Fruit fly (Drosophila melanogaster): Measurements from ENCODE around the gene Dnaaf4.

Gene Dnaaf4

DNA sequence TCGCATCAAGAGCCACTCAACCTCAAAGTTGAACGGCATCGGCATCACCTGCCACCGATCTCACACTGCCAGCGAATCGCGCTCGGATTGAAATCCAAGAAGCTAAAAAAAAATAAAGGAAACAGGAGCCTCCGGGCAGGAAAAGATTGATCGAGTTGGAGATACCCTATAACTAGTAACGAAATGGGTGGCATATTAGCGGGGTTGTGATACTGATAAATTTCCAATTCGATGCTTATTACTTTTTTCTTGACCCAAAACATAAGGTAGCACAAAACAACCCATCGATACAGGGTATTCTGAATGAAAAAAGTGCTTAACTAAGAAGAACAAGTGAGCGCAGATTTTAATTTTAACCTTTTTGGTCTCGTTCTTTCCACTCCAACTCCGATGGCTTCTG lies 49.3 kb downstream of the Dnaaf4 start (continued):
- TF ChIP-seq fkh (GFP tag; optimal IDR thresholded peaks at IDR 0.05): no peak
- peak; percentile 46 for TF ChIP-seq CG8632 (GFP tag; optimal IDR thresholded peaks at IDR 0.05)
- TF ChIP-seq Hr4 (GFP tag; optimal IDR thresholded peaks at IDR 0.05): peak; percentile 47
- no peak for TF ChIP-seq Blimp-1 (GFP tag; optimal IDR thresholded peaks at IDR 0.05)
- TF ChIP-seq salr (GFP tag; optimal IDR thresholded peaks at IDR 0.05): peak; percentile 17 to 60
- no peak for TF ChIP-seq Hr38 (GFP tag; optimal IDR thresholded peaks at IDR 0.05)
- peak; percentile 68 to 74 for TF ChIP-seq ss (GFP tag; optimal IDR thresholded peaks at IDR 0.05)
- TF ChIP-seq CG7368 (GFP tag; optimal IDR thresholded peaks at IDR 0.05): no peak
- TF ChIP-seq Smox (GFP tag; optimal IDR thresholded peaks at IDR 0.05): peak; percentile 76
- TF ChIP-seq Eip93F (GFP tag; optimal IDR thresholded peaks at IDR 0.05): peak; percentile 23
- TF ChIP-seq fd59A (GFP tag; optimal IDR thresholded peaks at IDR 0.05): peak; percentile 69
- peak; percentile 82 for TF ChIP-seq Met (GFP tag; optimal IDR thresholded peaks at IDR 0.05)
- TF ChIP-seq CG34406 (GFP tag; optimal IDR thresholded peaks at IDR 0.05): peak; percentile 41
- no peak for TF ChIP-seq Gug (GFP tag; IDR thresholded peaks at IDR 0.05)
- TF ChIP-seq CG6163 (GFP tag; IDR thresholded peaks at IDR 0.05): peak; percentile 81
- TF ChIP-seq vri (GFP tag; optimal IDR thresholded peaks at IDR 0.05): peak; percentile 71
- no peak for TF ChIP-seq CG11294 (GFP tag; IDR thresholded peaks at IDR 0.05)
- TF ChIP-seq Sox15 (GFP tag; optimal IDR thresholded peaks at IDR 0.05): peak; percentile 29
- TF ChIP-seq eg (GFP tag; IDR thresholded peaks at IDR 0.05): 0 out of 3 replicates have a peak, but pooled peaks have one; percentile 27
- TF ChIP-seq esn (GFP tag; optimal IDR thresholded peaks at IDR 0.05): peak; percentile 82
- TF ChIP-seq CG4318 (GFP tag; optimal IDR thresholded peaks at IDR 0.05): no peak
- no peak for TF ChIP-seq CG6854 (GFP tag; optimal IDR thresholded peaks at IDR 0.05)
- peak; percentile 68 for TF ChIP-seq acj6 (GFP tag; optimal IDR thresholded peaks at IDR 0.05)
- TF ChIP-seq spab (GFP tag; optimal IDR thresholded peaks at IDR 0.05): peak; percentile 77
- peak; percentile 70 for TF ChIP-seq pdm3 (GFP tag; optimal IDR thresholded peaks at IDR 0.05)

DNA sequence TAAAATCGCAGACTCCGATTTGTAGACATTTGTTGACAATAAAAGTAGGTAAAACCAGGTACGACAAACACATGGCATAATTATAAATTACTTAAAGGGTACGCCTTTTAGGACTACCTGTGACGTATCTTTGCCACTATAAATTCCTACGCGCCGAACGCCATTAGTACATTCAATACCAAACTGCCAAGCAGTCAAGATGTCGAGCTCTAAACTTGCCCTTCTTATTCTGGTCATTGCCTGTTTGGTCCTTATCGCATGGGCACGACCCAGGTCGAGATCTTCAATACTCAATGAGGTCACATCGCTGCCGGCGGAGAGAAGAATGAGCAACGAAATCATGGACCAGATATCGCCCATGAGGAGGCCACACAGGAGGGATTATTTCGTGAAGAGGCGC lies 50.7 kb downstream of the Dnaaf4 start, which contains the start of gene CG14915:
CG14915 (plus strand) TSS at position 166 of the 400 bp plus-strand sequence.
- TF ChIP-seq Met (GFP tag; optimal IDR thresholded peaks at IDR 0.05) (no peak), CG10669 (GFP tag; optimal IDR thresholded peaks at IDR 0.05) (no peak), net (GFP tag; optimal IDR thresholded peaks at IDR 0.05) (no peak), Sox14 (GFP tag; optimal IDR thresholded peaks at IDR 0.05) (no peak), CG32006 (GFP tag; optimal IDR thresholded peaks at IDR 0.05) (no peak), CG11294 (GFP tag; IDR thresholded peaks at IDR 0.05) (no peak), acj6 (GFP tag; optimal IDR thresholded peaks at IDR 0.05) (no peak), CG6163 (GFP tag; IDR thresholded peaks at IDR 0.05) (no peak), salr (GFP tag; optimal IDR thresholded peaks at IDR 0.05) (no peak), achi (GFP tag; optimal IDR thresholded peaks at IDR 0.05) (no peak), Hr39 (GFP tag; optimal IDR thresholded peaks at IDR 0.05) (no peak), Gug (GFP tag; IDR thresholded peaks at IDR 0.05) (no peak), Eip78C (GFP tag) (no peak), CG6792 (GFP tag; optimal IDR thresholded peaks at IDR 0.05) (no peak), CG6808 (GFP tag; optimal IDR thresholded peaks at IDR 0.05) (no peak), CG4318 (GFP tag; optimal IDR thresholded peaks at IDR 0.05) (no peak), fkh (GFP tag; optimal IDR thresholded peaks at IDR 0.05) (no peak), ss (GFP tag; optimal IDR thresholded peaks at IDR 0.05) (no peak), CG34406 (GFP tag; optimal IDR thresholded peaks at IDR 0.05) (no peak), Ets96B (tag; optimal IDR thresholded peaks at IDR 0.05) (no peak)

Data from whole organism, prepupa.